Worm (Caenorhabditis elegans): ENCODE results near the gene F57B9.1.

The F57B9.1 gene

DNA sequence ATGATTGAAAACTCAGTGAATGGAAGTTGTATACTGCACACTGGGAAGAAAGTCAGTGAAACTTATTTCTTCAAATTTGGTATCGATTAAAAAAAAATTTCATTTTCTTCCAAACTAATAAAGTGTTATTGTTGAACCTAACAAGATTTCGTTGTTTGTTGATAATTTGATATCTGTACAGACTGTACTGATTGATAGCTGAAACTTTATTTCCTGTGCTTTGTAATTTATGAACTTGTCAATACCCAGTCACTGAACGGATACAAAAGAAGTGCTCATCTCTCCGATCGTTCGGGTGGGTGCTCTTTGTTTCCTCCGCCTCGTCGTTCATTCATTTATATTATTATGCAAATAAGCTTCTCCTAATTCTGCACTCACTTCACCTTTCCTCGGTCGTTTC, 7.2 kb downstream of the F57B9.1 start, which contains the start of gene F31E3.12:
F31E3.12 (plus strand) TSS at position 301 of the 400 bp plus-strand sequence.
- TF ChIP-seq nhr-12 (tag; optimal IDR thresholded peaks at IDR 0.05) = no peak
- TF ChIP-seq skn-1 (tag; optimal IDR thresholded peaks at IDR 0.05) = no peak
- TF ChIP-seq zag-1 (tag; optimal IDR thresholded peaks at IDR 0.05) = no peak

ce11 chrIII:6969781-6970342, 8.0 kb downstream of the F57B9.1 start:
- TF ChIP-seq Y55F3AM.14 (GFP tag; optimal IDR thresholded peaks at IDR 0.05) (peak; percentile 20), lsy-2 (tag; optimal IDR thresholded peaks at IDR 0.05) (peak in 1 of 2 experiments; percentile 2), nhr-129 (tag; optimal IDR thresholded peaks at IDR 0.05) (no peak), nhr-21 (tag; optimal IDR thresholded peaks at IDR 0.05) (peak; percentile 6)

ce11 chrIII:6970744-6971143, 8.9 kb downstream of the F57B9.1 start:
- TF ChIP-seq blmp-1 (tag; optimal IDR thresholded peaks at IDR 0.05; ENCODE audit: insufficient read depth) = no peak
- no peak for TF ChIP-seq unc-39 (tag; optimal IDR thresholded peaks at IDR 0.05)
- no peak for TF ChIP-seq nhr-10 (tag; optimal IDR thresholded peaks at IDR 0.05)

- peak; percentile 81 for TF ChIP-seq ceh-82 (tag; optimal IDR thresholded peaks at IDR 0.05)
- peak; percentile 98 to 100 for TF ChIP-seq lsy-2 (tag; optimal IDR thresholded peaks at IDR 0.05)
- TF ChIP-seq ceh-16 (tag; optimal IDR thresholded peaks at IDR 0.05) = peak; percentile 87
- no peak for TF ChIP-seq aly-2 (tag; optimal IDR thresholded peaks at IDR 0.05)
- TF ChIP-seq elt-3 (tag; optimal IDR thresholded peaks at IDR 0.05) = no peak
- no peak for TF ChIP-seq mbf-1 (tag; optimal IDR thresholded peaks at IDR 0.05)
- peak; percentile 68 for TF ChIP-seq nhr-12 (tag; optimal IDR thresholded peaks at IDR 0.05)
- TF ChIP-seq unc-62 (GFP tag; optimal IDR thresholded peaks at IDR 0.05) = no peak
- TF ChIP-seq fos-1 (tag; optimal IDR thresholded peaks at IDR 0.05) = peak; percentile 98
- peak; percentile 86 for TF ChIP-seq snpc-4 (tag; optimal IDR thresholded peaks at IDR 0.05)
- TF ChIP-seq mdl-1 (tag; optimal IDR thresholded peaks at IDR 0.05) = peak in 1 of 2 experiments; percentile 78
- TF ChIP-seq sem-4 (tag; optimal IDR thresholded peaks at IDR 0.05) = peak; percentile 96
- peak; percentile 98 for TF ChIP-seq nhr-25 (tag; optimal IDR thresholded peaks at IDR 0.05)
- peak; percentile 90 for TF ChIP-seq ama-1 (optimal IDR thresholded peaks at IDR 0.05)
- TF ChIP-seq R02D3.7 (tag; optimal IDR thresholded peaks at IDR 0.05) = peak; percentile 79
- peak; percentile 91 for TF ChIP-seq skn-1 (tag; optimal IDR thresholded peaks at IDR 0.05)
- peak; percentile 98 for TF ChIP-seq sma-3 (GFP tag; optimal IDR thresholded peaks at IDR 0.05)
- no peak for TF ChIP-seq elt-1 (tag; optimal IDR thresholded peaks at IDR 0.05)
- no peak for TF ChIP-seq ztf-11 (tag; optimal IDR thresholded peaks at IDR 0.05)
- peak; percentile 88 for TF ChIP-seq ztf-4 (tag; optimal IDR thresholded peaks at IDR 0.05)
- TF ChIP-seq blmp-1 (tag; optimal IDR thresholded peaks at IDR 0.05; ENCODE audit: insufficient read depth) = peak; percentile 86
- no peak for TF ChIP-seq unc-39 (tag; optimal IDR thresholded peaks at IDR 0.05)
- peak; percentile 97 for TF ChIP-seq lin-13 (GFP tag; optimal IDR thresholded peaks at IDR 0.05)
- peak; percentile 18 for TF ChIP-seq nhr-10 (tag; optimal IDR thresholded peaks at IDR 0.05)
- TF ChIP-seq nhr-11 (tag; optimal IDR thresholded peaks at IDR 0.05) = no peak
- peak; percentile 71 for TF ChIP-seq nhr-77 (tag; optimal IDR thresholded peaks at IDR 0.05)
- peak; percentile 92 for TF ChIP-seq mab-5 (tag; optimal IDR thresholded peaks at IDR 0.05)
- peak; percentile 87 for TF ChIP-seq F13H6.1 (tag; optimal IDR thresholded peaks at IDR 0.05)
- TF ChIP-seq gmeb-1 (tag; optimal IDR thresholded peaks at IDR 0.05) = peak; percentile 97
- TF ChIP-seq ZK546.5 (tag; optimal IDR thresholded peaks at IDR 0.05) = peak; percentile 98
- no peak for TF ChIP-seq peb-1 (tag; optimal IDR thresholded peaks at IDR 0.05)
- peak; percentile 99 for TF ChIP-seq unc-55 (GFP tag; optimal IDR thresholded peaks at IDR 0.05)
- peak; percentile 99 for TF ChIP-seq nhr-129 (tag; optimal IDR thresholded peaks at IDR 0.05)
- peak; percentile 95 for TF ChIP-seq nhr-21 (tag; optimal IDR thresholded peaks at IDR 0.05)
- TF ChIP-seq lin-39 (tag; optimal IDR thresholded peaks at IDR 0.05) = no peak
- peak; percentile 47 for TF ChIP-seq nhr-237 (tag; optimal IDR thresholded peaks at IDR 0.05)
- TF ChIP-seq Y55F3AM.14 (GFP tag; optimal IDR thresholded peaks at IDR 0.05) = peak; percentile 88
- TF ChIP-seq alr-1 (tag; optimal IDR thresholded peaks at IDR 0.05) = no peak
- TF ChIP-seq egl-27 (tag; optimal IDR thresholded peaks at IDR 0.05) = peak; percentile 55
- no peak for TF ChIP-seq dmd-4 (tag; optimal IDR thresholded peaks at IDR 0.05)
- TF ChIP-seq crh-2 (tag; optimal IDR thresholded peaks at IDR 0.05) = peak; percentile 98
- TF ChIP-seq C34F6.9 (tag; optimal IDR thresholded peaks at IDR 0.05) = peak; percentile 100
- peak; percentile 83 for TF ChIP-seq zag-1 (tag; optimal IDR thresholded peaks at IDR 0.05)
- TF ChIP-seq ztf-1 (GFP tag; conservative IDR thresholded peaks at IDR 0.05) = no peak
- peak; percentile 93 for TF ChIP-seq sma-9 (GFP tag; optimal IDR thresholded peaks at IDR 0.05)
- TF ChIP-seq sma-9 (tag; optimal IDR thresholded peaks at IDR 0.05) = no peak
These were observed 9.9 kb downstream of the F57B9.1 start, which contains the start of the genes eef-1A.1 and rfc-4 for ce11 chrIII:6971662-6972284. Gene eef-1A.1, minus strand, starts transcription at chrIII:6971712. Gene rfc-4, plus strand, starts transcription at chrIII:6972253.
